Fruit fly (Drosophila melanogaster) whole organism, wandering third instar larva: ENCODE results near the gene mmy.

Experiments used
- br ChIP-seq: fragments of 200-800 bp; sonication (Bioruptor generic); optimal IDR thresholded peaks from 2 replicates; lab custom pipeline; 2016; ENCODE audit warnings: missing biosample characterization, missing genetic modification characterization
- h ChIP-seq: fragments of 200-800 bp; sonication (Bioruptor generic); optimal IDR thresholded peaks from 3 replicates; lab custom pipeline; 2016; ENCODE audit warnings: missing biosample characterization, mild to moderate bottlenecking, missing genetic modification characterization
- woc ChIP-seq: sonication (Bioruptor generic); optimal IDR thresholded peaks from 2 replicates; lab custom pipeline; 2016; ENCODE audit warnings: missing biosample characterization, mild to moderate bottlenecking, missing genetic modification characterization

dm6 chr2L:6464780-6465179 is 8.9 kb downstream of the mmy start:
- peak; percentile 51 for TF ChIP-seq h (GFP tag; lab: Kevin White, UChicago)
- peak; percentile 18 for TF ChIP-seq br
- TF ChIP-seq woc (GFP tag; lab: Kevin White, UChicago): no peak
